Worm (Caenorhabditis elegans) whole organism, L2 larva: ENCODE measurements around the gene ZK470.1.
A peak's percentile ranks its signal among the peaks of the same experiment; 100 is the strongest.

Source experiments
- F13H6.1 ChIP-seq: sonication (generic microtip); optimal IDR thresholded peaks from 2 replicates; lab custom pipeline; 2016; ENCODE audit warnings: missing genetic modification characterization, missing compliant biosample characterization
- Y55F3AM.14 ChIP-seq: fragments of 200-800 bp; sonication (Bioruptor generic); optimal IDR thresholded peaks from 2 replicates; lab custom pipeline; 2018; ENCODE audit warnings: mild to moderate bottlenecking, missing genetic modification characterization, missing compliant biosample characterization
- alr-1 ChIP-seq: fragments of 150-350 bp; optimal IDR thresholded peaks from 2 replicates; lab custom pipeline; 2014; ENCODE audit warnings: missing biosample characterization, missing genetic modification characterization
- blmp-1 ChIP-seq: sonication (generic microtip); optimal IDR thresholded peaks from 2 replicates; lab custom pipeline; 2017; ENCODE audit warnings: missing genetic modification characterization, mild to moderate bottlenecking, missing compliant biosample characterization, antibody characterized with exemption, moderate library complexity; ENCODE audit not compliant: insufficient read depth
- ceh-16 ChIP-seq: fragments of 150-350 bp; optimal IDR thresholded peaks from 2 replicates; lab custom pipeline; 2014; ENCODE audit warnings: missing biosample characterization, missing genetic modification characterization
- crh-2 ChIP-seq: sonication (generic microtip); optimal IDR thresholded peaks from 2 replicates; lab custom pipeline; 2017; ENCODE audit warnings: missing biosample characterization, missing genetic modification characterization
- egl-27 ChIP-seq: sonication (generic microtip); optimal IDR thresholded peaks from 3 replicates; lab custom pipeline; 2017; ENCODE audit warnings: missing biosample characterization, missing genetic modification reagents, missing genetic modification characterization
- elt-3 ChIP-seq: sonication (generic microtip); optimal IDR thresholded peaks from 2 replicates; lab custom pipeline; 2017; ENCODE audit warnings: missing biosample characterization, missing genetic modification characterization
- fos-1 ChIP-seq: fragments of 150-350 bp; optimal IDR thresholded peaks from 2 replicates; lab custom pipeline; 2014; ENCODE audit warnings: missing biosample characterization, missing genetic modification characterization
- gmeb-1 ChIP-seq: fragments of 150-350 bp; optimal IDR thresholded peaks from 2 replicates; lab custom pipeline; 2014; ENCODE audit warnings: missing biosample characterization, missing genetic modification characterization
- lin-39 ChIP-seq: fragments of 150-350 bp; optimal IDR thresholded peaks from 2 replicates; lab custom pipeline; 2014; ENCODE audit warnings: missing biosample characterization, missing genetic modification reagents, missing genetic modification characterization
- lsy-2 ChIP-seq, 2 experiments: fragments of 150-350 bp in 1 of 2; sonication (generic microtip) in 1 of 2; optimal IDR thresholded peaks; 2 replicates each; lab custom pipeline; 2014 to 2017; ENCODE audit warnings: missing biosample characterization in 2 of 2, missing genetic modification characterization in 2 of 2
- mab-5 ChIP-seq: fragments of 150-350 bp; optimal IDR thresholded peaks from 2 replicates; lab custom pipeline; 2014; ENCODE audit warnings: missing biosample characterization, missing genetic modification characterization
- mbf-1 ChIP-seq: sonication (generic microtip); optimal IDR thresholded peaks from 2 replicates; lab custom pipeline; 2017; ENCODE audit warnings: missing biosample characterization, missing genetic modification characterization
- mdl-1 ChIP-seq, 2 experiments: fragments of 150-350 bp in 1 of 2; sonication (generic microtip) in 1 of 2; optimal IDR thresholded peaks; 2 replicates each; lab custom pipeline; 2017; ENCODE audit warnings: missing biosample characterization in 2 of 2, missing genetic modification characterization in 2 of 2
- nhr-10 ChIP-seq: sonication (generic microtip); optimal IDR thresholded peaks from 2 replicates; lab custom pipeline; 2017; ENCODE audit warnings: missing biosample characterization, missing genetic modification characterization
- nhr-11 ChIP-seq: fragments of 150-350 bp; optimal IDR thresholded peaks from 2 replicates; lab custom pipeline; 2014; ENCODE audit warnings: missing biosample characterization, missing genetic modification characterization
- nhr-129 ChIP-seq: fragments of 150-350 bp; optimal IDR thresholded peaks from 2 replicates; lab custom pipeline; 2014; ENCODE audit warnings: missing biosample characterization, missing genetic modification characterization
- nhr-21 ChIP-seq: fragments of 150-350 bp; optimal IDR thresholded peaks from 2 replicates; lab custom pipeline; 2014; ENCODE audit warnings: missing biosample characterization, missing genetic modification characterization
- nhr-237 ChIP-seq: fragments of 150-350 bp; optimal IDR thresholded peaks from 2 replicates; lab custom pipeline; 2014; ENCODE audit warnings: missing biosample characterization, missing genetic modification characterization
- nhr-25 ChIP-seq: fragments of 150-350 bp; sonication (generic microtip); optimal IDR thresholded peaks from 3 replicates; lab custom pipeline; 2014; ENCODE audit warnings: missing biosample characterization, missing genetic modification characterization
- nhr-6 ChIP-seq: fragments of 150-350 bp; optimal IDR thresholded peaks from 2 replicates; lab custom pipeline; 2014; ENCODE audit warnings: missing biosample characterization, missing genetic modification characterization
- nhr-77 ChIP-seq: fragments of 150-350 bp; optimal IDR thresholded peaks from 2 replicates; lab custom pipeline; 2014; ENCODE audit warnings: missing biosample characterization, missing genetic modification characterization
- peb-1 ChIP-seq: fragments of 150-350 bp; optimal IDR thresholded peaks from 2 replicates; lab custom pipeline; 2014; ENCODE audit warnings: missing biosample characterization, missing genetic modification characterization
- sem-4 ChIP-seq: fragments of 150-350 bp; optimal IDR thresholded peaks from 2 replicates; lab custom pipeline; 2014; ENCODE audit warnings: missing biosample characterization, missing genetic modification reagents, missing genetic modification characterization
- skn-1 ChIP-seq: sonication (generic microtip); optimal IDR thresholded peaks from 2 replicates; lab custom pipeline; 2017; ENCODE audit warnings: missing biosample characterization, missing genetic modification characterization
- sma-3 ChIP-seq: sonication (generic microtip); optimal IDR thresholded peaks from 2 replicates; lab custom pipeline; 2016; ENCODE audit warnings: missing genetic modification reagents, missing genetic modification characterization, missing compliant biosample characterization
- sma-9 ChIP-seq, 2 experiments: fragments of 150-350 bp in 1 of 2; sonication (generic microtip) in 1 of 2; optimal IDR thresholded peaks; 2 replicates each; lab custom pipeline; 2014 to 2016; ENCODE audit warnings: missing genetic modification characterization in 2 of 2, mild to moderate bottlenecking in 1 of 2, missing biosample characterization in 1 of 2, missing compliant biosample characterization in 1 of 2, missing genetic modification reagents in 1 of 2, moderate library complexity in 1 of 2
- unc-62 ChIP-seq: fragments of 150-350 bp; optimal IDR thresholded peaks from 2 replicates; lab custom pipeline; 2014; ENCODE audit warnings: missing biosample characterization, missing genetic modification reagents, missing genetic modification characterization
- zag-1 ChIP-seq: fragments of 150-350 bp; optimal IDR thresholded peaks from 2 replicates; lab custom pipeline; 2014; ENCODE audit warnings: missing biosample characterization, missing genetic modification characterization
- ztf-11 ChIP-seq: sonication (generic microtip); optimal IDR thresholded peaks from 2 replicates; lab custom pipeline; 2017; ENCODE audit warnings: missing biosample characterization, missing genetic modification characterization
- ztf-4 ChIP-seq: fragments of 150-350 bp; optimal IDR thresholded peaks from 2 replicates; lab custom pipeline; 2014; ENCODE audit warnings: missing biosample characterization, missing genetic modification characterization

ZK470.1 gene

ce11 chrX:4131354-4131753, 32.1 kb upstream of the ZK470.1 start:
- peak; percentile 57 for TF ChIP-seq nhr-129 (tag; lab: Kevin White, UChicago)
- no peak for TF ChIP-seq nhr-77 (tag; lab: Kevin White, UChicago)
- no peak for TF ChIP-seq elt-3 (tag; lab: Kevin White, UChicago)
- TF ChIP-seq F13H6.1 (tag; lab: Kevin White, UChicago), result peak; percentile 36
- TF ChIP-seq nhr-10 (tag; lab: Kevin White, UChicago), result no peak
- peak; percentile 52 for TF ChIP-seq sma-9 (GFP tag; optimal IDR thresholded peaks at IDR 0.05; lab: Kevin White, UChicago)
- no peak for TF ChIP-seq sma-9 (tag; optimal IDR thresholded peaks at IDR 0.05; lab: Kevin White, UChicago)
- TF ChIP-seq lsy-2 (tag; optimal IDR thresholded peaks at IDR 0.05; lab: Kevin White, UChicago), result peak in 1 of 2 experiments; percentile 51
- no peak for TF ChIP-seq ztf-11
- no peak for TF ChIP-seq mbf-1 (tag; lab: Kevin White, UChicago)

- TF ChIP-seq mdl-1 (tag; optimal IDR thresholded peaks at IDR 0.05; lab: Kevin White, UChicago), result no peak
- no peak for TF ChIP-seq sem-4 (tag; lab: Kevin White, UChicago)
- peak; percentile 94 for TF ChIP-seq sma-9 (GFP tag; optimal IDR thresholded peaks at IDR 0.05; lab: Kevin White, UChicago)
- TF ChIP-seq sma-9 (tag; optimal IDR thresholded peaks at IDR 0.05; lab: Kevin White, UChicago), result no peak
- peak; percentile 86 for TF ChIP-seq sma-3 (GFP tag; lab: Kevin White, UChicago)
- TF ChIP-seq unc-62, result no peak
- no peak for TF ChIP-seq skn-1 (tag; lab: Kevin White, UChicago)
- TF ChIP-seq nhr-6 (tag; lab: Kevin White, UChicago), result peak; percentile 6
- TF ChIP-seq nhr-25 (tag; lab: Kevin White, UChicago), result peak; percentile 88
- peak; percentile 61 for TF ChIP-seq F13H6.1 (tag; lab: Kevin White, UChicago)
- TF ChIP-seq crh-2, result peak; percentile 59
- peak; percentile 53 for TF ChIP-seq egl-27 (tag; lab: Kevin White, UChicago)
- TF ChIP-seq blmp-1 (tag; lab: Kevin White, UChicago), result peak; percentile 95
- TF ChIP-seq nhr-21 (tag; lab: Kevin White, UChicago), result peak; percentile 93
- TF ChIP-seq nhr-129 (tag; lab: Kevin White, UChicago), result peak; percentile 77
- peak; percentile 33 for TF ChIP-seq ztf-4 (tag; lab: Kevin White, UChicago)
- no peak for TF ChIP-seq ztf-11
- no peak for TF ChIP-seq zag-1 (tag; lab: Kevin White, UChicago)
- TF ChIP-seq Y55F3AM.14 (GFP tag; lab: Kevin White, UChicago), result peak; percentile 33
- peak in 1 of 2 experiments; percentile 52 for TF ChIP-seq lsy-2 (tag; optimal IDR thresholded peaks at IDR 0.05; lab: Kevin White, UChicago)
These were observed 31.2 kb upstream of the ZK470.1 start for ce11 chrX:4132243-4132642.

ce11 chrX:4133378-4133777, 30.1 kb upstream of the ZK470.1 start:
- TF ChIP-seq fos-1 (tag; lab: Kevin White, UChicago), result peak; percentile 6
- peak; percentile 41 for TF ChIP-seq crh-2
- no peak for TF ChIP-seq mdl-1 (tag; optimal IDR thresholded peaks at IDR 0.05; lab: Kevin White, UChicago)

ce11 chrX:4134855-4135254, 28.6 kb upstream of the ZK470.1 start, which contains the start of gene ZK470.2:
ZK470.2 (plus strand) TSS chrX:4135155.
- no peak for TF ChIP-seq gmeb-1 (tag; lab: Kevin White, UChicago)
- no peak for TF ChIP-seq lin-39
- TF ChIP-seq egl-27 (tag; lab: Kevin White, UChicago), result no peak
- TF ChIP-seq peb-1, result no peak
- TF ChIP-seq alr-1 (tag; lab: Kevin White, UChicago), result no peak
- TF ChIP-seq nhr-237 (tag; lab: Kevin White, UChicago), result no peak
- TF ChIP-seq ceh-16, result no peak
- no peak for TF ChIP-seq ztf-4 (tag; lab: Kevin White, UChicago)
- TF ChIP-seq nhr-11 (tag; lab: Kevin White, UChicago), result no peak
- no peak for TF ChIP-seq blmp-1 (tag; lab: Kevin White, UChicago)
- no peak for TF ChIP-seq nhr-10 (tag; lab: Kevin White, UChicago)
- TF ChIP-seq mab-5 (tag; lab: Kevin White, UChicago), result no peak
- TF ChIP-seq nhr-129 (tag; lab: Kevin White, UChicago), result no peak
- TF ChIP-seq, all 48 proteins: peak for 0
